Fruit fly (Drosophila melanogaster): ENCODE measurements around the gene Mrp4.
A peak's percentile ranks its signal among the peaks of the same experiment; 100 is the strongest.

Gene Mrp4

dm6 chr3R:11582253-11582589 is 13.2 kb downstream of the Mrp4 start (continued):
- TF ChIP-seq MBD-R2 (GFP tag; IDR thresholded peaks at IDR 0.05) (0 out of 2 replicates have a peak, but pooled peaks have one; percentile 26), NK7.1 (GFP tag; optimal IDR thresholded peaks at IDR 0.05) (peak; percentile 38), CG12391 (tag; optimal IDR thresholded peaks at IDR 0.05) (peak; percentile 72), oc (tag; optimal IDR thresholded peaks at IDR 0.05) (peak; percentile 75), Deaf1 (tag; optimal IDR thresholded peaks at IDR 0.05) (no peak), D19B (GFP tag; optimal IDR thresholded peaks at IDR 0.05) (peak; percentile 84), h (optimal IDR thresholded peaks at IDR 0.05) (no peak), CG7357 (GFP tag; IDR thresholded peaks at IDR 0.05) (peak; percentile 57; the same call in 1 of the 3 replicates), gcm2 (GFP tag; optimal IDR thresholded peaks at IDR 0.05) (no peak), CG2116 (GFP tag; optimal IDR thresholded peaks at IDR 0.05) (no peak), Abd-B (GFP tag; optimal IDR thresholded peaks at IDR 0.05) (peak; percentile 60), E2f2 (GFP tag; IDR thresholded peaks at IDR 0.05) (peak; percentile 40), unc-4 (GFP tag; IDR thresholded peaks at IDR 0.05; ENCODE audit: partially characterized antibody) (no peak), gro (GFP tag; optimal IDR thresholded peaks at IDR 0.05) (no peak), HmgD (GFP tag; optimal IDR thresholded peaks at IDR 0.05) (no peak), Pdp1 (GFP tag; optimal IDR thresholded peaks at IDR 0.05) (peak; percentile 44 to 58), ab (GFP tag; optimal IDR thresholded peaks at IDR 0.05) (no peak), CrebB (tag; optimal IDR thresholded peaks at IDR 0.05) (no peak), Dref (GFP tag; IDR thresholded peaks at IDR 0.05) (no peak), CG13296 (GFP tag; optimal IDR thresholded peaks at IDR 0.05) (no peak), Rx (GFP tag; IDR thresholded peaks at IDR 0.05) (peak; percentile 55), croc (GFP tag; conservative IDR thresholded peaks at IDR 0.05) (no peak), vvl (GFP tag; IDR thresholded peaks at IDR 0.05) (peak; percentile 86), crp (GFP tag; optimal IDR thresholded peaks at IDR 0.05) (peak in 1 of 2 experiments; percentile 10), CG8089 (GFP tag; optimal IDR thresholded peaks at IDR 0.05) (peak; percentile 43), CG15696 (tag; optimal IDR thresholded peaks at IDR 0.05) (peak; percentile 21), nmo (GFP tag; optimal IDR thresholded peaks at IDR 0.05) (peak; percentile 74), ATbp (GFP tag; optimal IDR thresholded peaks at IDR 0.05) (no peak), CG16779 (GFP tag; IDR thresholded peaks at IDR 0.05) (0 out of 2 replicates have a peak, but pooled peaks have one; percentile 34), CG32532 (GFP tag; IDR thresholded peaks at IDR 0.05) (peak; percentile 62), CG12744 (GFP tag; optimal IDR thresholded peaks at IDR 0.05) (no peak), ewg (GFP tag; optimal IDR thresholded peaks at IDR 0.05) (peak; percentile 56), CG13894 (tag; optimal IDR thresholded peaks at IDR 0.05) (no peak), Atf6 (GFP tag; IDR thresholded peaks at IDR 0.05) (peak; percentile 30; the same call in 1 of the 2 replicates), CG17385 (GFP tag; optimal IDR thresholded peaks at IDR 0.05) (peak; percentile 75), NFAT (GFP tag; IDR thresholded peaks at IDR 0.05) (no peak), Optix (GFP tag; IDR thresholded peaks at IDR 0.05) (peak; percentile 79), pum (GFP tag; optimal IDR thresholded peaks at IDR 0.05) (peak; percentile 65), CG11247 (GFP tag; IDR thresholded peaks at IDR 0.05) (peak; percentile 64; the same call in 1 of the 2 replicates), pho (GFP tag; optimal IDR thresholded peaks at IDR 0.05) (peak; percentile 20), Dbx (GFP tag; IDR thresholded peaks at IDR 0.05) (0 out of 3 replicates have a peak, but pooled peaks have one; percentile 29), Ada2b (GFP tag; IDR thresholded peaks at IDR 0.05) (peak; percentile 69), Sry-β (GFP tag; optimal IDR thresholded peaks at IDR 0.05) (no peak), CG15073 (GFP tag; optimal IDR thresholded peaks at IDR 0.05) (no peak), Ssrp (tag; optimal IDR thresholded peaks at IDR 0.05) (peak; percentile 60), ara (GFP tag; IDR thresholded peaks at IDR 0.05) (peak; percentile 54; the same call in 1 of the 2 replicates), sim (GFP tag; IDR thresholded peaks at IDR 0.05) (0 out of 2 replicates have a peak, but pooled peaks have one; percentile 29), tx (GFP tag; optimal IDR thresholded peaks at IDR 0.05) (peak; percentile 9), CG7556 (GFP tag; optimal IDR thresholded peaks at IDR 0.05) (peak; percentile 57), chif (GFP tag; optimal IDR thresholded peaks at IDR 0.05) (peak; percentile 51 to 59), CG12155 (GFP tag; optimal IDR thresholded peaks at IDR 0.05) (peak; percentile 28), CG12942 (GFP tag; optimal IDR thresholded peaks at IDR 0.05) (peak; percentile 72)
